Worm (Caenorhabditis elegans): Measurements from ENCODE around the gene T03F7.6.

- TF ChIP-seq pag-3 (tag; optimal IDR thresholded peaks at IDR 0.05; ENCODE audit: borderline replicate concordance) = no peak
- no peak for TF ChIP-seq unc-42 (tag; optimal IDR thresholded peaks at IDR 0.05)
- TF ChIP-seq unc-3 (GFP tag; conservative IDR thresholded peaks at IDR 0.05) = no peak
- TF ChIP-seq unc-3 (tag; optimal IDR thresholded peaks at IDR 0.05) = no peak
- TF ChIP-seq hlh-8 (tag; optimal IDR thresholded peaks at IDR 0.05) = no peak
- TF ChIP-seq sox-4 (tag; optimal IDR thresholded peaks at IDR 0.05) = no peak
- TF ChIP-seq elt-2 (tag; optimal IDR thresholded peaks at IDR 0.05) = no peak
- TF ChIP-seq odd-2 (tag; optimal IDR thresholded peaks at IDR 0.05) = no peak
- no peak for TF ChIP-seq nfya-1 (tag; optimal IDR thresholded peaks at IDR 0.05)
- TF ChIP-seq dmd-4 (tag; optimal IDR thresholded peaks at IDR 0.05; ENCODE audit: borderline replicate concordance) = no peak
- TF ChIP-seq nhr-11 (tag; optimal IDR thresholded peaks at IDR 0.05) = no peak
- TF ChIP-seq fax-1 (tag; optimal IDR thresholded peaks at IDR 0.05) = no peak
- no peak for TF ChIP-seq ets-4 (tag; optimal IDR thresholded peaks at IDR 0.05)
- TF ChIP-seq dve-1 (tag; optimal IDR thresholded peaks at IDR 0.05) = no peak
- no peak for TF ChIP-seq ceh-19 (GFP tag; optimal IDR thresholded peaks at IDR 0.05)
Observed at ce11 chrV:11329100-11329499, 34.6 kb downstream of the T03F7.6 start, which contains the start of gene F47G9.6.

Data from whole organism, late embryonic.